Worm (Caenorhabditis elegans) whole organism, L4 larva: Measurements from ENCODE around the gene djr-1.2.
"Not testable (repeated sequence)": the region's sequence is repeated elsewhere in the genome, so short reads cannot be mapped to it uniquely, and the experiment has no call there.

ENCODE experiments used
- Y75B8A.6 ChIP-seq: fragments of 200-800 bp; sonication (Bioruptor generic); IDR thresholded peaks from 2 replicates; pipeline ENCODE4 v1.3.6; 2022; ENCODE audit warnings: missing genetic modification reagents, missing genetic modification characterization, missing compliant biosample characterization
- ceh-82 ChIP-seq: sonication (generic microtip); optimal IDR thresholded peaks from 2 replicates; lab custom pipeline; 2017; ENCODE audit warnings: missing biosample characterization, missing genetic modification characterization
- daf-12 ChIP-seq: fragments of 150-350 bp; optimal IDR thresholded peaks from 2 replicates; lab custom pipeline; 2014; ENCODE audit warnings: missing biosample characterization, missing genetic modification reagents, missing genetic modification characterization
- dpl-1 ChIP-seq: fragments of 150-350 bp; optimal IDR thresholded peaks from 2 replicates; lab custom pipeline; 2014; ENCODE audit warnings: missing biosample characterization, missing genetic modification reagents, missing genetic modification characterization
- egl-27 ChIP-seq: sonication (generic microtip); optimal IDR thresholded peaks from 3 replicates; lab custom pipeline; 2017; ENCODE audit warnings: missing biosample characterization, missing genetic modification reagents, missing genetic modification characterization
- jun-1 ChIP-seq: fragments of 150-350 bp; optimal IDR thresholded peaks from 2 replicates; lab custom pipeline; 2014; ENCODE audit warnings: missing biosample characterization, missing genetic modification reagents, missing genetic modification characterization
- nhr-237 ChIP-seq: sonication (generic microtip); optimal IDR thresholded peaks from 2 replicates; lab custom pipeline; 2017; ENCODE audit warnings: missing biosample characterization, missing genetic modification characterization
- nhr-41 ChIP-seq: fragments of 200-800 bp; sonication (Bioruptor generic); IDR thresholded peaks from 2 replicates; pipeline ENCODE4 v1.3.6; 2022; ENCODE audit warnings: missing genetic modification reagents, missing genetic modification characterization, missing compliant biosample characterization
- pha-4 ChIP-seq, 2 experiments: fragments of 150-350 bp in 1 of 2; fragments of 200-800 bp in 1 of 2; sonication (Bioruptor generic) in 1 of 2; IDR thresholded peaks in 1 of 2; optimal IDR thresholded peaks in 1 of 2; 2 replicates each; pipeline versions ENCODE4 v1.3.6 to Lab custom; 2014 to 2022; ENCODE audit warnings: missing genetic modification characterization in 2 of 2, missing genetic modification reagents in 2 of 2, missing biosample characterization in 1 of 2, missing compliant biosample characterization in 1 of 2
- pqm-1 ChIP-seq: sonication (generic microtip); optimal IDR thresholded peaks from 2 replicates; lab custom pipeline; 2017; ENCODE audit warnings: missing biosample characterization, missing genetic modification characterization
- snpc-4 ChIP-seq: fragments of 150-350 bp; optimal IDR thresholded peaks from 2 replicates; lab custom pipeline; 2014; ENCODE audit warnings: missing biosample characterization, missing genetic modification characterization
- unc-62 ChIP-seq, 3 experiments: fragments of 150-350 bp in 1 of 3; sonication (generic microtip); optimal IDR thresholded peaks in 2 of 3; peaks in 1 of 3; 1 replicate in 1 of 3; 2 replicates in 2 of 3; lab custom pipeline; 2014 to 2017; ENCODE audit warnings: missing biosample characterization in 3 of 3, missing genetic modification characterization in 3 of 3, missing genetic modification reagents in 3 of 3, missing genotype in 1 of 3
- zfp-3 ChIP-seq: fragments of 200-800 bp; sonication (Bioruptor generic); conservative IDR thresholded peaks from 2 replicates; pipeline ENCODE4 v1.3.6; 2022; ENCODE audit warnings: missing genetic modification reagents, missing genetic modification characterization, missing compliant biosample characterization

DNA sequence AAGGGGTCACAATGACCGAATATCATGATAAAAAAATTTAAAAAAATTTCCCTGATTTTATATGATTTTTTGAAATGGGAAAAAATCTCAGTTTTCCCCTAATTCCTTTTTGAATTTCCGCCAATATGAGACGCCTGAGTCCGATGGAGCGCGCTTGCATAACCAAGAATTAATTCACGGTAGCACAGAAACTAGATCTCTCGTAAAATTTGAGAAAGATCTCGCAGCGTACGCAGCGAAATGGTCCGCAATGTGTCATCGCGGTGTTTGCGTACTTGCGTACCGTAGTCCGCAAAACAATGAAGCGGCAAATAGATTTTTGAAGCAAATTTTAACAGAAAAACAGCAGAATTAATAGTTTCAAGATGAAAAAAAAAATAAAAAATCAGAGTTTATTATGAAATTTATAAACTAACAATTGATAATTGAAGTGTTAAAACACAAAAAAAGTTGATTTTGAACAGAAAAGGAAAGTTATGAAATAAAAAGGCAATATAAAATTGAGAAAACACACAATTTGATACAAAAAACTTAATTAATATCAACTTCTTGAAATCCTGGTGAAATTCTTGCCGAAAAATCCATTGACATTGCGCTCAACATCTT lies 8.7 kb upstream of the djr-1.2 start:
- TF ChIP-seq unc-62 (GFP tag; optimal IDR thresholded peaks at IDR 0.05 in 1 of 2; lab: Kevin White, UChicago); unc-62 (tag; optimal IDR thresholded peaks at IDR 0.05; lab: Kevin White, UChicago); nhr-237 (tag; lab: Kevin White, UChicago); ceh-82 (tag; lab: Kevin White, UChicago); Y75B8A.6; snpc-4 (tag; lab: Kevin White, UChicago); daf-12 (tag; lab: Kevin White, UChicago); pqm-1 (tag; lab: Kevin White, UChicago); jun-1 (tag; lab: Kevin White, UChicago); dpl-1 (GFP tag; lab: Kevin White, UChicago); egl-27 (tag; lab: Kevin White, UChicago); pha-4 (tag; optimal IDR thresholded peaks at IDR 0.05; lab: Kevin White, UChicago); nhr-41 (GFP tag; lab: Robert Waterston, UW); zfp-3: not testable (repeated sequence)
- peak; percentile 61; the same call in 1 of the 2 replicates for TF ChIP-seq pha-4 (GFP tag; IDR thresholded peaks at IDR 0.05; lab: Robert Waterston, UW)
